Fruit fly (Drosophila melanogaster) S2 (cell line): Measurements from ENCODE around the gene Acsx1L.

ENCODE experiments used
- CG8478 ChIP-seq: fragments of >200 bp; optimal IDR thresholded peaks from 2 replicates; lab custom pipeline; 2018
- CTCF ChIP-seq, 2 experiments: fragments of >200 bp; optimal IDR thresholded peaks; 2 replicates each; lab custom pipeline; 2018

DNA sequence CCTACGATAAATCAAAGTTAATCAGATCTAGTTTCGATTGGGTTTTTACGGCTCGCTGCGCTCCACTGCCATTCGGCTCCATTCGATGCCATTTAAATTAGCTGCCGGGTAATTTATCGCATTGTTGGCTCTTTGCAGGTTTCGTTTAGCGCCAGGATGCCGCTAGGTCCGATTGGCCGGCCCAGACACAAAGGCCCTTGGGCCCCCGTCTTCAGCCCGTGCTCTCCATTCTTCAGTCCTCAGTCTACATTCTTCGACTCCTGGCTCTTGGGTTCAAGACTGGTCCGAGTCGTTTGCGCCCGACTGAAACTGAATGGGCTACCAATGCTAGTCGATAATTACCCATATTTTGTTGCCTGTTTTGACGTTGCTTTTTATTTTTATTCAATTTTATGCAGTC, 40.2 kb upstream of the Acsx1L start:
- TF ChIP-seq CG8478 (no peak), CTCF (optimal IDR thresholded peaks at IDR 0.05; lab: Kevin White, UChicago) (no peak)
